Worm (Caenorhabditis elegans) whole organism, L4/young adult: Measurements from ENCODE around the gene cyp-31A3.

ENCODE experiments used
- W03F9.2 ChIP-seq: fragments of 150-350 bp; optimal IDR thresholded peaks from 2 replicates; lab custom pipeline; 2014; ENCODE audit warnings: missing biosample characterization, missing genetic modification characterization
- dao-5 ChIP-seq: sonication (generic microtip); optimal IDR thresholded peaks from 2 replicates; lab custom pipeline; 2016; ENCODE audit warnings: missing genotype, missing genetic modification characterization, moderate library complexity, missing compliant biosample characterization
- him-1 ChIP-seq: sonication (generic microtip); optimal IDR thresholded peaks from 2 replicates; lab custom pipeline; 2016; ENCODE audit warnings: missing genotype, missing genetic modification reagents, missing genetic modification characterization, missing compliant biosample characterization

DNA sequence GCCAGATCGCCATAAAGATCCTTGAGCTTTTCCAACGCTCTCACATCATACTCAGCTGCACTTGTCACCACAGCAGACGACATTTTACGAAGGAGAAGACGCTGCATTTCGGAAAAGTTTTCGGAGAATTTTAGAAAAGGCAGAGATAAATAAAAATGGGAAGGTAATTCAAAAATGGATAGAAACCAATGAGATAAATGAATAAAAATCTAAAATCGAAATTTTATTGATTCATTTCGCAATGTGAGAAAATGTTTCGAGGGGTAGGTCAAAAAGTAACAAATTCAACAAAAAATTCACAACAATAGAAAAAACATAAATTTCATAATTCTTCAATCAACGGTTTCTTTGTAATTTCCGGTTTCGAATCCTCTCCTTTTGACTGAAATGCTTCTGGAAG, 45.6 kb downstream of the cyp-31A3 start, which contains the start of gene dpf-5:
- TF ChIP-seq W03F9.2 (tag; lab: Kevin White, UChicago) (no peak), him-1 (tag; lab: Kevin White, UChicago) (no peak), dao-5 (tag; lab: Kevin White, UChicago) (no peak)
